Worm (Caenorhabditis elegans): ENCODE results near the gene rheb-1.

Gene rheb-1

DNA sequence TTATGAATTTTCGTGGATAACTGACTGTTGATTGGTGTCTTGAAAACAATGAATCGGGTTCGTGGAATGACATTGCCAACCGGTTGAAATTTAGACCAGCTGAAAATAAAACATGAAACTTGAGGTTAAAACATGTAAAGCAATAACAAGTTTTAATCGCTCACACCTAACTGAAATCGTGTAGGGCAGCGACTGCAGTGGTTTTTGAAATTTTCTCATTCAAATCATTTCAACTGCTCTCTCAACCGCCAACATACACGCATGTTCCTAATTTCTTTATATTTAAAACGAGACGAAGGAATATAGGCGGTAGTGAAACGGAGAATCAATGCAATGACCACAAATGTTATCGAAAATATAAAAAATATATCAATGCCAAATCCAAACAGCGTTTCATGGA lies 13.0 kb downstream of the rheb-1 start (continued):
- TF ChIP-seq snpc-1.3 (tag; optimal IDR thresholded peaks at IDR 0.05; ENCODE audit: insufficient read depth) (peak; percentile 39), egl-18 (GFP tag; IDR thresholded peaks at IDR 0.05) (no peak), dpl-1 (GFP tag; optimal IDR thresholded peaks at IDR 0.05) (no peak), lin-35 (GFP tag; optimal IDR thresholded peaks at IDR 0.05) (no peak), let-607 (tag; optimal IDR thresholded peaks at IDR 0.05) (no peak), ceh-100 (GFP tag; IDR thresholded peaks at IDR 0.05) (no peak), lir-1 (GFP tag; conservative IDR thresholded peaks at IDR 0.05) (no peak), nhr-179 (tag; optimal IDR thresholded peaks at IDR 0.05) (no peak), K11D2.4 (GFP tag; IDR thresholded peaks at IDR 0.05) (no peak), egl-44 (GFP tag; IDR thresholded peaks at IDR 0.05) (no peak), B0035.1 (tag; optimal IDR thresholded peaks at IDR 0.05) (no peak), mxl-1 (tag; optimal IDR thresholded peaks at IDR 0.05) (no peak), F22D6.2 (tag; optimal IDR thresholded peaks at IDR 0.05) (no peak), dpff-1 (tag; optimal IDR thresholded peaks at IDR 0.05) (no peak), sptf-2 (GFP tag; optimal IDR thresholded peaks at IDR 0.05) (no peak), attf-3 (GFP tag; conservative IDR thresholded peaks at IDR 0.05) (no peak), ama-1 (optimal IDR thresholded peaks at IDR 0.05) (no peak), ama-1 (GFP tag; optimal IDR thresholded peaks at IDR 0.05) (no peak), nfya-1 (tag; optimal IDR thresholded peaks at IDR 0.05; ENCODE audit: borderline replicate concordance, insufficient read depth) (no peak), Y56A3A.18 (GFP tag; IDR thresholded peaks at IDR 0.05) (no peak), atf-7 (tag; optimal IDR thresholded peaks at IDR 0.05) (peak; percentile 45), K12H6.12 (tag; optimal IDR thresholded peaks at IDR 0.05) (no peak), ztf-6 (GFP tag; IDR thresholded peaks at IDR 0.05) (no peak), nhr-80 (tag; optimal IDR thresholded peaks at IDR 0.05) (no peak), sea-2 (GFP tag; IDR thresholded peaks at IDR 0.05) (no peak), bed-1 (GFP tag; IDR thresholded peaks at IDR 0.05) (no peak), madf-10 (tag; optimal IDR thresholded peaks at IDR 0.05) (no peak), athp-1 (tag; optimal IDR thresholded peaks at IDR 0.05) (no peak), dox-1 (GFP tag; IDR thresholded peaks at IDR 0.05) (no peak), akir-1 (GFP tag; optimal IDR thresholded peaks at IDR 0.05) (no peak), ceh-58 (GFP tag; IDR thresholded peaks at IDR 0.05) (no peak), tbp1 (GFP tag; optimal IDR thresholded peaks at IDR 0.05) (peak; percentile 0), ztf-26 (tag; optimal IDR thresholded peaks at IDR 0.05) (no peak), lag-1 (GFP tag; IDR thresholded peaks at IDR 0.05) (no peak), ceh-40 (GFP tag; IDR thresholded peaks at IDR 0.05) (no peak), F55B11.4 (tag; optimal IDR thresholded peaks at IDR 0.05; ENCODE audit: borderline replicate concordance, insufficient read depth) (no peak), attf-6 (GFP tag; IDR thresholded peaks at IDR 0.05) (no peak), sdz-38 (tag; optimal IDR thresholded peaks at IDR 0.05) (no peak), repo-1 (tag; optimal IDR thresholded peaks at IDR 0.05) (no peak), F52B5.7 (tag; optimal IDR thresholded peaks at IDR 0.05) (no peak), rec-8 (tag; optimal IDR thresholded peaks at IDR 0.05) (no peak), nhr-120 (GFP tag; IDR thresholded peaks at IDR 0.05) (no peak), cebp-1 (GFP tag; IDR thresholded peaks at IDR 0.05) (no peak), cebp-1 (tag; optimal IDR thresholded peaks at IDR 0.05) (no peak), him-1 (tag; optimal IDR thresholded peaks at IDR 0.05) (no peak)
